Worm (Caenorhabditis elegans) whole organism, L1 larva: Measurements from ENCODE around the gene Y75B8A.28.

Experiments used
- aly-2 ChIP-seq: fragments of 150-350 bp; optimal IDR thresholded peaks from 2 replicates; lab custom pipeline; 2014; ENCODE audit warnings: missing biosample characterization, missing genetic modification characterization
- ama-1 ChIP-seq: fragments of 150-350 bp; optimal IDR thresholded peaks from 2 replicates; lab custom pipeline; 2014
- ceh-82 ChIP-seq, 3 experiments: fragments of 150-350 bp in 1 of 3; sonication (generic microtip) in 2 of 3; optimal IDR thresholded peaks; 2 replicates each; lab custom pipeline; 2014 to 2017; ENCODE audit warnings: missing biosample characterization in 3 of 3, missing genetic modification characterization in 3 of 3
- elt-2 ChIP-seq: sonication (generic microtip); optimal IDR thresholded peaks from 2 replicates; lab custom pipeline; 2016; ENCODE audit warnings: missing genetic modification characterization, mild to moderate bottlenecking, inconsistent platforms, missing compliant biosample characterization, missing genetic modification reagents
- irx-1 ChIP-seq: sonication (generic microtip); optimal IDR thresholded peaks from 2 replicates; lab custom pipeline; 2016; ENCODE audit warnings: missing genetic modification characterization, missing compliant biosample characterization
- lsy-2 ChIP-seq, 2 experiments: fragments of 150-350 bp; optimal IDR thresholded peaks; 2 replicates each; lab custom pipeline; 2014; ENCODE audit warnings: missing biosample characterization in 2 of 2, missing genetic modification characterization in 2 of 2
- nhr-12 ChIP-seq: sonication (generic microtip); optimal IDR thresholded peaks from 2 replicates; lab custom pipeline; 2017; ENCODE audit warnings: missing biosample characterization, missing genetic modification characterization
- nhr-28 ChIP-seq: fragments of 150-350 bp; optimal IDR thresholded peaks from 2 replicates; lab custom pipeline; 2014; ENCODE audit warnings: missing biosample characterization, missing genetic modification characterization
- snpc-4 ChIP-seq: fragments of 150-350 bp; optimal IDR thresholded peaks from 2 replicates; lab custom pipeline; 2014; ENCODE audit warnings: missing biosample characterization, missing genetic modification characterization
- sptf-1 ChIP-seq: fragments of 150-350 bp; optimal IDR thresholded peaks from 2 replicates; lab custom pipeline; 2014; ENCODE audit warnings: missing biosample characterization, missing genetic modification characterization
- sup-37 ChIP-seq: fragments of 200-800 bp; sonication (Bioruptor generic); optimal IDR thresholded peaks from 2 replicates; lab custom pipeline; 2018; ENCODE audit warnings: mild to moderate bottlenecking, missing genetic modification characterization, missing compliant biosample characterization
- tbx-2 ChIP-seq: sonication (generic microtip); optimal IDR thresholded peaks from 2 replicates; lab custom pipeline; 2016; ENCODE audit warnings: missing genetic modification characterization, missing compliant biosample characterization
- unc-62 ChIP-seq: fragments of 150-350 bp; optimal IDR thresholded peaks from 2 replicates; lab custom pipeline; 2014; ENCODE audit warnings: missing biosample characterization, missing genetic modification reagents, missing genetic modification characterization
- ztf-11 ChIP-seq, 2 experiments: sonication (generic microtip); optimal IDR thresholded peaks; 2 replicates each; lab custom pipeline; 2016 to 2017; ENCODE audit warnings: missing genetic modification characterization in 2 of 2, missing biosample characterization in 1 of 2, missing compliant biosample characterization in 1 of 2

- TF ChIP-seq sptf-1 (tag; lab: Kevin White, UChicago) (no peak), tbx-2 (no peak), lsy-2 (tag; optimal IDR thresholded peaks at IDR 0.05; lab: Kevin White, UChicago) (no peak), snpc-4 (no peak), ztf-11 (tag; optimal IDR thresholded peaks at IDR 0.05; lab: Kevin White, UChicago) (no peak), aly-2 (tag; lab: Kevin White, UChicago) (no peak), irx-1 (tag; lab: Kevin White, UChicago) (no peak), unc-62 (GFP tag; lab: Kevin White, UChicago) (no peak), elt-2 (tag; lab: Kevin White, UChicago) (peak; percentile 53), nhr-28 (tag; lab: Kevin White, UChicago) (no peak), ama-1 (no peak), sup-37 (GFP tag; lab: Kevin White, UChicago) (no peak), nhr-12 (no peak), ceh-82 (tag; optimal IDR thresholded peaks at IDR 0.05; lab: Kevin White, UChicago) (no peak)
These were observed 8.7 kb downstream of the Y75B8A.28 start, which contains the start of the genes zip-12 and Y75B8A.63 for ce11 chrIII:12327528-12327997.
